Worm (Caenorhabditis elegans): ENCODE results near the gene cla-1.
A peak's percentile ranks its signal among the peaks of the same experiment; 100 is the strongest.

Gene cla-1

ce11 chrIV:7623078-7623477 lies 34.3 kb downstream of the cla-1 start:
- no peak for TF ChIP-seq ceh-16 (tag; optimal IDR thresholded peaks at IDR 0.05)
- no peak for TF ChIP-seq nhr-11 (tag; optimal IDR thresholded peaks at IDR 0.05)
- no peak for TF ChIP-seq alr-1 (tag; optimal IDR thresholded peaks at IDR 0.05)
- no peak for TF ChIP-seq ztf-4 (tag; optimal IDR thresholded peaks at IDR 0.05)

- peak in 1 of 2 experiments; percentile 14 for TF ChIP-seq lsy-2 (tag; optimal IDR thresholded peaks at IDR 0.05)
- no peak for TF ChIP-seq ZK546.5 (tag; optimal IDR thresholded peaks at IDR 0.05)
- peak; percentile 0 for TF ChIP-seq sem-4 (tag; optimal IDR thresholded peaks at IDR 0.05)
- no peak for TF ChIP-seq sma-3 (GFP tag; optimal IDR thresholded peaks at IDR 0.05)
- TF ChIP-seq aly-2 (tag; optimal IDR thresholded peaks at IDR 0.05), result peak; percentile 52
- peak; percentile 11 for TF ChIP-seq crh-2 (tag; optimal IDR thresholded peaks at IDR 0.05)
- TF ChIP-seq F13H6.1 (tag; optimal IDR thresholded peaks at IDR 0.05), result peak; percentile 32
- no peak for TF ChIP-seq ceh-16 (tag; optimal IDR thresholded peaks at IDR 0.05)
- TF ChIP-seq blmp-1 (tag; optimal IDR thresholded peaks at IDR 0.05; ENCODE audit: insufficient read depth), result no peak
- peak; percentile 11 for TF ChIP-seq nhr-129 (tag; optimal IDR thresholded peaks at IDR 0.05)
- peak; percentile 28 for TF ChIP-seq ceh-82 (tag; optimal IDR thresholded peaks at IDR 0.05)
- TF ChIP-seq C34F6.9 (tag; optimal IDR thresholded peaks at IDR 0.05), result peak; percentile 22
- TF ChIP-seq nhr-77 (tag; optimal IDR thresholded peaks at IDR 0.05), result no peak
Observed at ce11 chrIV:7623868-7624267, 35.1 kb downstream of the cla-1 start.

- no peak for TF ChIP-seq sem-4 (tag; optimal IDR thresholded peaks at IDR 0.05)
- no peak for TF ChIP-seq lin-11 (tag; optimal IDR thresholded peaks at IDR 0.05)
- no peak for TF ChIP-seq nhr-237 (tag; optimal IDR thresholded peaks at IDR 0.05)
- no peak for TF ChIP-seq nhr-23 (tag; optimal IDR thresholded peaks at IDR 0.05)
- no peak for TF ChIP-seq lsy-2 (tag; optimal IDR thresholded peaks at IDR 0.05)
- TF ChIP-seq aly-2 (tag; optimal IDR thresholded peaks at IDR 0.05), result no peak
- TF ChIP-seq sma-9 (GFP tag; optimal IDR thresholded peaks at IDR 0.05), result no peak
- no peak for TF ChIP-seq sma-9 (tag; optimal IDR thresholded peaks at IDR 0.05)
- no peak for TF ChIP-seq alr-1 (tag; optimal IDR thresholded peaks at IDR 0.05)
- no peak for TF ChIP-seq F13H6.1 (tag; optimal IDR thresholded peaks at IDR 0.05)
- no peak for TF ChIP-seq C34F6.9 (tag; optimal IDR thresholded peaks at IDR 0.05)
- no peak for TF ChIP-seq unc-62 (GFP tag; optimal IDR thresholded peaks at IDR 0.05)
- TF ChIP-seq R02D3.7 (tag; optimal IDR thresholded peaks at IDR 0.05), result no peak
Observed at ce11 chrIV:7628942-7629341, 40.2 kb downstream of the cla-1 start, which contains the start of gene F45E4.5. Gene F45E4.5 (minus strand): TSS chrIV:7629042.

DNA sequence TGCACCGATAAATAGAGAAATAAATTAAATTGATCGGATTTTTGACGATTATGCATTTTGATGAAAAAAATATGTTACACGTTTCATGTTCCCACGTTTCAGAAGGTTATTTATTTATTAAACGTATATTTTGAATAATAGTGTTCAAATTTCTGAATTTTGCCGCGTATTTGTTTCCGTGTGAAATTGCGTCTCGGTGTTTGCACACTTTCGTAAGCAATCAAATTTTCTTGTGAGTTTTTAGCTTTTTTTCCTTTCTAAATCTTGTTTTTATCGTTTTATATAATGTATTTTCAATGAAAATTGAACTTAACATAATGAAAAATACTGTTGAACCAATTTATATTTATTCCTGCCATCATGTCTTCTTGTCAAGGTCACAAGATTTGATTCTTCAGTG lies 43.8 kb downstream of the cla-1 start, which contains the start of gene F45E4.6:
TSS of gene F45E4.6 (minus strand) at position 14 of the 400 bp plus-strand sequence.
- TF ChIP-seq nhr-12 (tag; optimal IDR thresholded peaks at IDR 0.05), result no peak
- no peak for TF ChIP-seq ztf-1 (GFP tag; conservative IDR thresholded peaks at IDR 0.05)
- TF ChIP-seq egl-27 (tag; optimal IDR thresholded peaks at IDR 0.05), result no peak
- TF ChIP-seq blmp-1 (tag; optimal IDR thresholded peaks at IDR 0.05; ENCODE audit: insufficient read depth), result no peak
- TF ChIP-seq zag-1 (tag; optimal IDR thresholded peaks at IDR 0.05), result no peak
- peak; percentile 73 for TF ChIP-seq C34F6.9 (tag; optimal IDR thresholded peaks at IDR 0.05)
- no peak for TF ChIP-seq nhr-129 (tag; optimal IDR thresholded peaks at IDR 0.05)
- TF ChIP-seq sma-3 (GFP tag; optimal IDR thresholded peaks at IDR 0.05), result peak; percentile 15
- no peak for TF ChIP-seq ceh-82 (tag; optimal IDR thresholded peaks at IDR 0.05)
- TF ChIP-seq unc-55 (GFP tag; optimal IDR thresholded peaks at IDR 0.05), result peak; percentile 69
- peak; percentile 10 for TF ChIP-seq F13H6.1 (tag; optimal IDR thresholded peaks at IDR 0.05)
- TF ChIP-seq nhr-77 (tag; optimal IDR thresholded peaks at IDR 0.05), result no peak
- TF ChIP-seq sma-9 (GFP tag; optimal IDR thresholded peaks at IDR 0.05), result peak; percentile 33
- no peak for TF ChIP-seq sma-9 (tag; optimal IDR thresholded peaks at IDR 0.05)
- TF ChIP-seq mdl-1 (tag; optimal IDR thresholded peaks at IDR 0.05), result no peak
- TF ChIP-seq alr-1 (tag; optimal IDR thresholded peaks at IDR 0.05), result no peak
- no peak for TF ChIP-seq skn-1 (tag; optimal IDR thresholded peaks at IDR 0.05)
- no peak for TF ChIP-seq nhr-237 (tag; optimal IDR thresholded peaks at IDR 0.05)
- no peak for TF ChIP-seq ZK546.5 (tag; optimal IDR thresholded peaks at IDR 0.05)
- TF ChIP-seq unc-62 (GFP tag; optimal IDR thresholded peaks at IDR 0.05), result no peak
- TF ChIP-seq nhr-23 (tag; optimal IDR thresholded peaks at IDR 0.05), result no peak
- TF ChIP-seq lsy-2 (tag; optimal IDR thresholded peaks at IDR 0.05), result peak; percentile 1 to 63
- TF ChIP-seq sem-4 (tag; optimal IDR thresholded peaks at IDR 0.05), result peak; percentile 43
- TF ChIP-seq nhr-11 (tag; optimal IDR thresholded peaks at IDR 0.05), result no peak
- TF ChIP-seq gmeb-1 (tag; optimal IDR thresholded peaks at IDR 0.05), result peak; percentile 86
- TF ChIP-seq elt-3 (tag; optimal IDR thresholded peaks at IDR 0.05), result no peak
- TF ChIP-seq nhr-21 (tag; optimal IDR thresholded peaks at IDR 0.05), result peak; percentile 1
- TF ChIP-seq lin-39 (tag; optimal IDR thresholded peaks at IDR 0.05), result no peak
- no peak for TF ChIP-seq aly-2 (tag; optimal IDR thresholded peaks at IDR 0.05)
- peak; percentile 38 for TF ChIP-seq lin-13 (GFP tag; optimal IDR thresholded peaks at IDR 0.05)
- TF ChIP-seq nhr-10 (tag; optimal IDR thresholded peaks at IDR 0.05), result no peak
- TF ChIP-seq lin-11 (tag; optimal IDR thresholded peaks at IDR 0.05), result no peak
- no peak for TF ChIP-seq ztf-4 (tag; optimal IDR thresholded peaks at IDR 0.05)
- TF ChIP-seq mbf-1 (tag; optimal IDR thresholded peaks at IDR 0.05), result no peak
- no peak for TF ChIP-seq elt-1 (tag; optimal IDR thresholded peaks at IDR 0.05)
- peak; percentile 17 for TF ChIP-seq snpc-4 (tag; optimal IDR thresholded peaks at IDR 0.05)
- no peak for TF ChIP-seq unc-39 (tag; optimal IDR thresholded peaks at IDR 0.05)
- no peak for TF ChIP-seq dmd-4 (tag; optimal IDR thresholded peaks at IDR 0.05)
- TF ChIP-seq fos-1 (tag; optimal IDR thresholded peaks at IDR 0.05), result no peak
- TF ChIP-seq nhr-25 (tag; optimal IDR thresholded peaks at IDR 0.05), result no peak
- no peak for TF ChIP-seq mab-5 (tag; optimal IDR thresholded peaks at IDR 0.05)
- TF ChIP-seq ztf-11 (tag; optimal IDR thresholded peaks at IDR 0.05), result no peak
